Worm (Caenorhabditis elegans): Measurements from ENCODE around the gene hlh-3.

DNA sequence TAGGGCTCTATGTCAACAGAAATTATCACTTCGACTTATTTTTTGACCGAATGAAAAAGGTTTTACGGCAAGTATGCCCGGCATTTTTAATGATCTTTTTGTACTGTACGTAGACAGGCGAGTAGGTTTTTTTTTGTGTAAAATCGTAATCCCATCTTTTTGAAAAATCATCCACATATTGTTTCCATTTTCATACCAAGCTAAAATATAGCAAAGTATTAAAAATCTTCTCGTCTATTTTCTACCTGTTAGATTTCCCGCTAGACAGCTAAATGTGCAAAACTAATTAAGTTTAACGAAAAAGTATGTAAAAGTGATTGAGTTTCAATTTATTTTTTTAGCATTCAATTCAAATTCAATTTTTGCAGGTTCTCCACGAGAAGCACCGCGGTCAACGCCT lies 45.0 kb downstream of the hlh-3 start, which contains the start of gene C16D2.1:
- no peak for TF ChIP-seq snpc-4 (tag; optimal IDR thresholded peaks at IDR 0.05)
- TF ChIP-seq mdl-1 (tag; optimal IDR thresholded peaks at IDR 0.05): no peak
- no peak for TF ChIP-seq nhr-6 (tag; optimal IDR thresholded peaks at IDR 0.05)
- no peak for TF ChIP-seq lin-11 (tag; optimal IDR thresholded peaks at IDR 0.05)
- no peak for TF ChIP-seq lin-39 (tag; optimal IDR thresholded peaks at IDR 0.05)
- no peak for TF ChIP-seq lsy-2 (tag; optimal IDR thresholded peaks at IDR 0.05)
- no peak for TF ChIP-seq ceh-16 (tag; optimal IDR thresholded peaks at IDR 0.05)
- TF ChIP-seq nhr-77 (tag; optimal IDR thresholded peaks at IDR 0.05): no peak

All from whole organism, L2 larva.